Worm (Caenorhabditis elegans) whole organism, L4 larva: ENCODE results near the gene nas-15.

Experiments
- D1046.2 ChIP-seq: fragments of 200-800 bp; sonication (Bioruptor generic); IDR thresholded peaks from 2 replicates; pipeline ENCODE4 v1.3.6; 2022; ENCODE audit warnings: missing genetic modification characterization, missing compliant biosample characterization
- F10B5.3 ChIP-seq: sonication (generic microtip); optimal IDR thresholded peaks from 2 replicates; lab custom pipeline; 2016; ENCODE audit warnings: mild to moderate bottlenecking, missing genetic modification characterization, missing compliant biosample characterization
- F26F4.8 ChIP-seq: fragments of 200-800 bp; sonication (Bioruptor generic); conservative IDR thresholded peaks from 2 replicates; pipeline ENCODE4 v1.3.6; 2022; ENCODE audit warnings: missing genetic modification characterization, missing compliant biosample characterization
- F37D6.2 ChIP-seq: sonication (generic microtip); optimal IDR thresholded peaks from 2 replicates; lab custom pipeline; 2016; ENCODE audit warnings: mild to moderate bottlenecking, missing genetic modification characterization, missing compliant biosample characterization
- F44E2.7 ChIP-seq: fragments of 200-800 bp; sonication (Bioruptor generic); IDR thresholded peaks from 2 replicates; pipeline ENCODE4 v2.1.2; 2022; ENCODE audit warnings: missing genetic modification characterization, missing compliant biosample characterization
- T20F7.1 ChIP-seq: fragments of 200-800 bp; sonication (Bioruptor generic); optimal IDR thresholded peaks from 2 replicates; lab custom pipeline; 2018; ENCODE audit warnings: mild to moderate bottlenecking, missing genetic modification characterization, missing compliant biosample characterization
- Y48G9A.11 ChIP-seq: fragments of 200-800 bp; sonication (Bioruptor generic); IDR thresholded peaks from 2 replicates; pipeline ENCODE4 v1.3.6; 2022; ENCODE audit warnings: missing genetic modification reagents, missing genetic modification characterization, missing compliant biosample characterization
- Y75B8A.6 ChIP-seq: fragments of 200-800 bp; sonication (Bioruptor generic); IDR thresholded peaks from 2 replicates; pipeline ENCODE4 v1.3.6; 2022; ENCODE audit warnings: missing genetic modification reagents, missing genetic modification characterization, missing compliant biosample characterization
- ZK337.2 ChIP-seq: fragments of 200-800 bp; sonication (Bioruptor generic); IDR thresholded peaks from 2 replicates; pipeline ENCODE4 v1.3.6; 2022; ENCODE audit warnings: missing genetic modification reagents, missing genetic modification characterization, missing compliant biosample characterization
- aha-1 ChIP-seq: fragments of 150-350 bp; peaks from one replicate; lab custom pipeline; 2014; ENCODE audit warnings: missing biosample characterization, missing genetic modification characterization
- aly-2 ChIP-seq: sonication (generic microtip); optimal IDR thresholded peaks from 2 replicates; lab custom pipeline; 2018; ENCODE audit warnings: missing biosample characterization, missing genetic modification characterization
- ama-1 ChIP-seq: fragments of 150-350 bp; optimal IDR thresholded peaks from 2 replicates; lab custom pipeline; 2014; ENCODE audit warnings: inconsistent platforms, mixed read lengths
- ceh-44 ChIP-seq: fragments of 200-800 bp; sonication (Bioruptor generic); IDR thresholded peaks from 2 replicates; pipeline ENCODE4 v1.3.6; 2022; ENCODE audit warnings: missing genetic modification reagents, missing genetic modification characterization, missing compliant biosample characterization
- ceh-62 ChIP-seq: sonication (generic microtip); optimal IDR thresholded peaks from 2 replicates; lab custom pipeline; 2017; ENCODE audit warnings: missing biosample characterization, missing genetic modification characterization
- ceh-82 ChIP-seq: sonication (generic microtip); optimal IDR thresholded peaks from 2 replicates; lab custom pipeline; 2017; ENCODE audit warnings: missing biosample characterization, missing genetic modification characterization
- cey-2 ChIP-seq: sonication (generic microtip); optimal IDR thresholded peaks from 3 replicates; lab custom pipeline; 2017; ENCODE audit warnings: missing genetic modification characterization, mild to moderate bottlenecking, missing compliant biosample characterization, antibody characterized with exemption, borderline replicate concordance; ENCODE audit not compliant: insufficient read depth
- daf-16 ChIP-seq, 3 experiments: sonication (generic microtip); optimal IDR thresholded peaks; 2 replicates each; lab custom pipeline; 2016 to 2017; ENCODE audit warnings: missing genetic modification characterization in 3 of 3, missing genetic modification reagents in 3 of 3, mild to moderate bottlenecking in 2 of 3, missing compliant biosample characterization in 2 of 3, missing biosample characterization in 1 of 3, moderate library complexity in 1 of 3
- dmd-6 ChIP-seq: fragments of 200-800 bp; sonication (Bioruptor generic); IDR thresholded peaks from 2 replicates; pipeline ENCODE4 v1.3.6; 2022; ENCODE audit warnings: missing genetic modification reagents, missing genetic modification characterization, missing compliant biosample characterization
- dmd-9 ChIP-seq: fragments of 200-800 bp; sonication (Bioruptor generic); IDR thresholded peaks from 2 replicates; pipeline ENCODE4 v1.3.6; 2022; ENCODE audit warnings: missing genetic modification reagents, missing genetic modification characterization, missing compliant biosample characterization
- dve-1 ChIP-seq: sonication (generic microtip); optimal IDR thresholded peaks from 2 replicates; lab custom pipeline; 2017; ENCODE audit warnings: antibody characterized with exemption, mild to moderate bottlenecking, missing genetic modification characterization, missing compliant biosample characterization; ENCODE audit not compliant: insufficient read depth
- egl-27 ChIP-seq: sonication (generic microtip); optimal IDR thresholded peaks from 3 replicates; lab custom pipeline; 2017; ENCODE audit warnings: missing biosample characterization, missing genetic modification reagents, missing genetic modification characterization
- egl-43 ChIP-seq: fragments of 200-800 bp; sonication (Bioruptor generic); IDR thresholded peaks from 2 replicates; pipeline ENCODE4 v1.3.6; 2022; ENCODE audit warnings: missing genetic modification reagents, missing genetic modification characterization, missing compliant biosample characterization
- fos-1 ChIP-seq: fragments of 150-350 bp; optimal IDR thresholded peaks from 2 replicates; lab custom pipeline; 2014; ENCODE audit warnings: missing biosample characterization, missing genetic modification characterization
- gei-8 ChIP-seq: fragments of 200-800 bp; sonication (Bioruptor generic); optimal IDR thresholded peaks from 2 replicates; lab custom pipeline; 2018; ENCODE audit warnings: mild to moderate bottlenecking, missing genetic modification characterization, missing compliant biosample characterization
- hif-1 ChIP-seq, 2 experiments: sonication (generic microtip); optimal IDR thresholded peaks; 2 replicates each; lab custom pipeline; 2016 to 2017; ENCODE audit warnings: missing compliant biosample characterization in 2 of 2, missing genetic modification characterization in 2 of 2, missing genetic modification reagents in 2 of 2, missing genotype in 2 of 2, mild to moderate bottlenecking in 1 of 2
- hlh-11 ChIP-seq: fragments of 200-800 bp; sonication (Bioruptor generic); optimal IDR thresholded peaks from 2 replicates; lab custom pipeline; 2018; ENCODE audit warnings: mild to moderate bottlenecking, missing genetic modification characterization, missing compliant biosample characterization
- hlh-30 ChIP-seq: sonication (generic microtip); optimal IDR thresholded peaks from 2 replicates; lab custom pipeline; 2017; ENCODE audit warnings: antibody characterized with exemption, mild to moderate bottlenecking, missing genetic modification characterization, missing compliant biosample characterization; ENCODE audit not compliant: insufficient read depth
- hmg-1.1 ChIP-seq: fragments of 200-800 bp; sonication (Bioruptor generic); IDR thresholded peaks from 2 replicates; pipeline ENCODE4 v1.3.6; 2022; ENCODE audit warnings: missing genetic modification reagents, missing genetic modification characterization, missing compliant biosample characterization
- lin-1 ChIP-seq: fragments of 200-800 bp; sonication (Bioruptor generic); IDR thresholded peaks from 2 replicates; pipeline ENCODE4 v1.3.6; 2022; ENCODE audit warnings: missing genetic modification reagents, missing genetic modification characterization, missing compliant biosample characterization
- lin-38 ChIP-seq: fragments of 200-800 bp; sonication (Bioruptor generic); IDR thresholded peaks from 2 replicates; pipeline ENCODE4 v1.3.6; 2022; ENCODE audit warnings: missing genetic modification reagents, missing genetic modification characterization, missing compliant biosample characterization
- lir-3 ChIP-seq: sonication (generic microtip); optimal IDR thresholded peaks from 2 replicates; lab custom pipeline; 2016; ENCODE audit warnings: mild to moderate bottlenecking, missing genetic modification characterization, missing compliant biosample characterization
- madf-9 ChIP-seq: fragments of 200-800 bp; sonication (Bioruptor generic); conservative IDR thresholded peaks from 2 replicates; pipeline ENCODE4 v1.3.6; 2022; ENCODE audit warnings: missing genetic modification reagents, missing genetic modification characterization, missing compliant biosample characterization
- mes-2 ChIP-seq: sonication (generic microtip); optimal IDR thresholded peaks from 2 replicates; lab custom pipeline; 2016; ENCODE audit warnings: missing genotype, mild to moderate bottlenecking, missing genetic modification characterization, missing compliant biosample characterization; ENCODE audit not compliant: poor library complexity, severe bottlenecking
- mxl-2 ChIP-seq: fragments of 200-800 bp; sonication (Bioruptor generic); conservative IDR thresholded peaks from 2 replicates; pipeline ENCODE4 v1.3.6; 2022; ENCODE audit warnings: missing genetic modification reagents, missing genetic modification characterization, missing compliant biosample characterization
- nhr-28 ChIP-seq: fragments of 150-350 bp; optimal IDR thresholded peaks from 2 replicates; lab custom pipeline; 2014; ENCODE audit warnings: missing biosample characterization, missing genetic modification characterization
- nhr-42 ChIP-seq: fragments of 200-800 bp; sonication (Bioruptor generic); IDR thresholded peaks from 2 replicates; pipeline ENCODE4 v1.3.6; 2022; ENCODE audit warnings: missing genetic modification characterization, missing compliant biosample characterization
- nhr-77 ChIP-seq: fragments of 150-350 bp; optimal IDR thresholded peaks from 2 replicates; lab custom pipeline; 2014; ENCODE audit warnings: missing biosample characterization, missing genetic modification characterization
- pha-4 ChIP-seq, 2 experiments: fragments of 150-350 bp in 1 of 2; fragments of 200-800 bp in 1 of 2; sonication (Bioruptor generic) in 1 of 2; IDR thresholded peaks in 1 of 2; optimal IDR thresholded peaks in 1 of 2; 2 replicates each; pipeline versions ENCODE4 v1.3.6 to Lab custom; 2014 to 2022; ENCODE audit warnings: missing genetic modification characterization in 2 of 2, missing genetic modification reagents in 2 of 2, missing biosample characterization in 1 of 2, missing compliant biosample characterization in 1 of 2
- pqm-1 ChIP-seq: sonication (generic microtip); optimal IDR thresholded peaks from 2 replicates; lab custom pipeline; 2017; ENCODE audit warnings: missing biosample characterization, missing genetic modification characterization
- rbr-2 ChIP-seq: sonication (generic microtip); optimal IDR thresholded peaks from 2 replicates; lab custom pipeline; 2016; ENCODE audit warnings: missing genotype, missing genetic modification characterization, missing compliant biosample characterization
- skn-1 ChIP-seq: fragments of 150-350 bp; optimal IDR thresholded peaks from 2 replicates; lab custom pipeline; 2014; ENCODE audit warnings: missing biosample characterization, missing genetic modification characterization
- snpc-1.2 ChIP-seq: fragments of 200-800 bp; sonication (Bioruptor generic); IDR thresholded peaks from 2 replicates; pipeline ENCODE4 v1.3.6; 2022; ENCODE audit warnings: missing genetic modification reagents, missing genetic modification characterization, missing compliant biosample characterization
- tra-1 ChIP-seq: fragments of 200-800 bp; sonication (Bioruptor generic); IDR thresholded peaks from 2 replicates; pipeline ENCODE4 v1.3.6; 2022; ENCODE audit warnings: missing genetic modification reagents, missing genetic modification characterization, missing compliant biosample characterization
- zag-1 ChIP-seq: fragments of 150-350 bp; optimal IDR thresholded peaks from 2 replicates; lab custom pipeline; 2014; ENCODE audit warnings: missing biosample characterization, missing genetic modification characterization
- zip-2 ChIP-seq: fragments of 150-350 bp; optimal IDR thresholded peaks from 2 replicates; lab custom pipeline; 2014; ENCODE audit warnings: missing biosample characterization, missing genetic modification characterization

Gene nas-15

DNA sequence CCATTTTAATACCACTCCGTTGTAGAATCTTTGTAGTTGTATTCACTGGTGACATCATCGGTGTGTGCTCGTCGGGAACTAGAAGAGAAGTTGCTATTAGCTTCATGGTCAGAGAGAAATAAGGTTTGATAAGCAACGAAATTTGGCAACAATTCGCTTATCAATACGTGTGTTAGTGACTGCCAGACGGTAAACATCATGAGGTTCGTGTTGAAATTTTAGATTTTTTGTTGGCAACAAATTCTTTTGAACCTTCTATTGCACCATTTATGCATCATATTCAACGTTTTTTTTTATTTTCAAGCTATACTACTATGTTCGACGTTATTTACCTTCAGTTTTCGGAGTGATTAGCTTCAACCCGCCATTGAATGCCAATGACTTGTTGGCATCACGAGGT lies 46.2 kb downstream of the nas-15 start:
- peak; percentile 94 for TF ChIP-seq nhr-28 (tag; lab: Kevin White, UChicago)
- TF ChIP-seq aha-1 (tag; lab: Kevin White, UChicago), result peak; percentile 81
- peak; percentile 87 for TF ChIP-seq nhr-77 (tag; lab: Kevin White, UChicago)
- 0 out of 2 replicates have a peak, but pooled peaks have one; percentile 17 for TF ChIP-seq tra-1
- TF ChIP-seq lin-1, result no peak
- TF ChIP-seq fos-1, result no peak
- peak; percentile 59 for TF ChIP-seq dve-1
- TF ChIP-seq hlh-11, result peak; percentile 74
- TF ChIP-seq daf-16 (GFP tag; optimal IDR thresholded peaks at IDR 0.05; lab: Kevin White, UChicago), result no peak
- peak; percentile 99 for TF ChIP-seq daf-16 (tag; optimal IDR thresholded peaks at IDR 0.05; lab: Kevin White, UChicago)
- TF ChIP-seq dmd-6 (GFP tag; lab: Robert Waterston, UW), result peak; percentile 80
- no peak for TF ChIP-seq F10B5.3 (tag; lab: Kevin White, UChicago)
- TF ChIP-seq pqm-1 (tag; lab: Kevin White, UChicago), result peak; percentile 66

DNA sequence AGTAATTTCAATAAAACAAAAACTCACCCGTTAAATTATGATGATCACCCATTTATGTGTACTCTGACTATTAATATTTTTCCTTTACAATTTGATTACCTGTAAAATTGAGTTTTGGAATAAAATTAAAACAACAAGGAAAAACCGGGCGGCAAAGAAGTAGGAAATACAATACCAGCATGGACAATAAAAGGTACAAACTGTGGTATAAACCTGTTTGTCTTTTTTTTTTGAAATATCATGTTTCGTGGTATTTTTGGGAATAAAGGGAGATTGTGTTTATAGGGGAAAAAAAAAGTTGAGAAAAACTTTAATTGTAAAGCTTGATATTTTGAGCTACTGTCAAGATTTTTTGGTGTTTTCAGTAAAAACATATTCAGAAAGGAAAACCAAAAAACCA lies 47.9 kb downstream of the nas-15 start, which contains the start of gene daf-3:
daf-3 (minus strand) TSS at position 101 of the 400 bp plus-strand sequence.
- TF ChIP-seq lin-38 (GFP tag; lab: Robert Waterston, UW) (no peak), daf-16 (GFP tag; optimal IDR thresholded peaks at IDR 0.05; lab: Kevin White, UChicago) (no peak), daf-16 (tag; optimal IDR thresholded peaks at IDR 0.05; lab: Kevin White, UChicago) (peak; percentile 27)

ce11 chrX:825924-826323 lies 48.4 kb downstream of the nas-15 start:
- TF ChIP-seq Y48G9A.11 (GFP tag; lab: Robert Waterston, UW) (no peak), ZK337.2 (GFP tag; lab: Robert Waterston, UW) (no peak), gei-8 (GFP tag; lab: Kevin White, UChicago) (no peak), skn-1 (tag; lab: Kevin White, UChicago) (no peak), snpc-1.2 (GFP tag; lab: Robert Waterston, UW) (no peak), mes-2 (tag; lab: Kevin White, UChicago) (peak; percentile 42), ceh-82 (tag; lab: Kevin White, UChicago) (no peak), rbr-2 (tag; lab: Kevin White, UChicago) (peak; percentile 48), mxl-2 (GFP tag; lab: Robert Waterston, UW) (no peak), cey-2 (tag; lab: Kevin White, UChicago) (no peak), ama-1 (lab: Kevin White, UChicago) (no peak), aly-2 (no peak), dmd-9 (no peak), hif-1 (tag; optimal IDR thresholded peaks at IDR 0.05; lab: Kevin White, UChicago) (no peak), madf-9 (no peak), hmg-1.1 (GFP tag; lab: Robert Waterston, UW) (peak; percentile 63), egl-27 (tag; lab: Kevin White, UChicago) (no peak), lin-1 (no peak), egl-43 (0 out of 2 replicates have a peak, but pooled peaks have one; percentile 25), pha-4 (GFP tag; IDR thresholded peaks at IDR 0.05; lab: Robert Waterston, UW) (no peak), pha-4 (tag; optimal IDR thresholded peaks at IDR 0.05; lab: Kevin White, UChicago) (no peak), zip-2 (tag; lab: Kevin White, UChicago) (no peak), hlh-30 (tag; lab: Kevin White, UChicago) (peak; percentile 41), pqm-1 (tag; lab: Kevin White, UChicago) (no peak), zag-1 (tag; lab: Kevin White, UChicago) (no peak), ceh-44 (no peak), F44E2.7 (no peak), F26F4.8 (no peak), nhr-28 (tag; lab: Kevin White, UChicago) (peak; percentile 35), Y75B8A.6 (no peak), ceh-62 (no peak), nhr-42 (GFP tag; lab: Robert Waterston, UW) (no peak), daf-16 (GFP tag; optimal IDR thresholded peaks at IDR 0.05; lab: Kevin White, UChicago) (no peak), daf-16 (tag; optimal IDR thresholded peaks at IDR 0.05; lab: Kevin White, UChicago) (peak; percentile 52), T20F7.1 (GFP tag; lab: Kevin White, UChicago) (no peak), F37D6.2 (tag; lab: Kevin White, UChicago) (no peak), dve-1 (peak; percentile 36), D1046.2 (GFP tag; lab: Robert Waterston, UW) (no peak), lir-3 (no peak)
